Worm (Caenorhabditis elegans) whole organism, L3 larva: ENCODE measurements around the gene B0554.5.

ENCODE experiments used
- skn-1 ChIP-seq: fragments of 150-350 bp; optimal IDR thresholded peaks from 2 replicates; lab custom pipeline; 2014; ENCODE audit warnings: missing biosample characterization, missing genetic modification characterization
- snpc-4 ChIP-seq: fragments of 150-350 bp; optimal IDR thresholded peaks from 2 replicates; lab custom pipeline; 2014; ENCODE audit warnings: missing biosample characterization, missing genetic modification characterization

ce11 chrV:464800-465199 is 40.6 kb downstream of the B0554.5 start, which contains the start of gene nhr-201:
- TF ChIP-seq snpc-4 (tag; lab: Kevin White, UChicago) = no peak
- TF ChIP-seq skn-1 (tag; lab: Kevin White, UChicago) = no peak
